Fruit fly (Drosophila melanogaster) whole organism, embryonic: Measurements from ENCODE around the gene dx.
A peak's percentile ranks its signal among the peaks of the same experiment; 100 is the strongest.

ENCODE experiments used
- Abd-B ChIP-seq: fragments of 200-800 bp; sonication (Bioruptor generic); optimal IDR thresholded peaks from 2 replicates; lab custom pipeline; 2018; ENCODE audit warnings: missing biosample characterization, mild to moderate bottlenecking, missing genetic modification characterization, moderate library complexity
- Atf3 ChIP-seq: fragments of 200-800 bp; sonication (Bioruptor generic); optimal IDR thresholded peaks from 3 replicates; lab custom pipeline; 2016; ENCODE audit warnings: missing biosample characterization, missing genetic modification characterization
- Bdp1 ChIP-seq: fragments of 200-800 bp; sonication (Bioruptor generic); optimal IDR thresholded peaks from 3 replicates; lab custom pipeline; 2016; ENCODE audit warnings: missing biosample characterization, missing genetic modification characterization
- BtbVII ChIP-seq: fragments of 200-800 bp; sonication (Bioruptor generic); optimal IDR thresholded peaks from 3 replicates; lab custom pipeline; 2017; ENCODE audit warnings: missing biosample characterization, mild to moderate bottlenecking, missing genetic modification characterization
- CG11504 ChIP-seq: fragments of 200-800 bp; sonication (Bioruptor generic); optimal IDR thresholded peaks from 3 replicates; lab custom pipeline; 2019; ENCODE audit warnings: missing biosample characterization, mild to moderate bottlenecking, missing genetic modification characterization, moderate library complexity
- CG12071 ChIP-seq: fragments of 200-800 bp; sonication (Bioruptor generic); optimal IDR thresholded peaks from 3 replicates; lab custom pipeline; 2018; ENCODE audit warnings: missing biosample characterization, mild to moderate bottlenecking, missing genetic modification characterization
- CG13123 ChIP-seq: fragments of 200-800 bp; sonication (Bioruptor generic); optimal IDR thresholded peaks from 2 replicates; lab custom pipeline; 2016; ENCODE audit warnings: missing biosample characterization, missing genetic modification characterization
- CG13287 ChIP-seq: fragments of 200-800 bp; sonication (Bioruptor generic); IDR thresholded peaks from 2 replicates; pipeline ENCODE4 v1.3.6; 2022; ENCODE audit warnings: missing biosample characterization, missing genetic modification characterization; ENCODE audit not compliant: partially characterized antibody
- CG14441 ChIP-seq: fragments of 200-800 bp; sonication (Bioruptor generic); IDR thresholded peaks from 2 replicates; pipeline ENCODE4 v1.3.6; 2022; ENCODE audit warnings: missing biosample characterization, missing genetic modification characterization
- CG1529 ChIP-seq: fragments of 200-800 bp; sonication (Bioruptor generic); optimal IDR thresholded peaks from 3 replicates; lab custom pipeline; 2018; ENCODE audit warnings: missing biosample characterization, missing genetic modification characterization
- CG1603 ChIP-seq: fragments of 200-800 bp; sonication (Bioruptor generic); optimal IDR thresholded peaks from 2 replicates; lab custom pipeline; 2019; ENCODE audit warnings: missing biosample characterization, mild to moderate bottlenecking, missing genetic modification characterization, moderate library complexity
- CG17612 ChIP-seq: fragments of 200-800 bp; sonication (Bioruptor generic); IDR thresholded peaks from 2 replicates; pipeline ENCODE4 v1.3.6; 2022; ENCODE audit warnings: missing biosample characterization, missing genetic modification characterization
- CG17829 ChIP-seq: fragments of 200-800 bp; optimal IDR thresholded peaks from 2 replicates; lab custom pipeline; 2019; ENCODE audit warnings: missing biosample characterization, mild to moderate bottlenecking, missing genetic modification characterization, moderate library complexity
- CG30020 ChIP-seq: fragments of 200-800 bp; optimal IDR thresholded peaks from 2 replicates; lab custom pipeline; 2019; ENCODE audit warnings: missing biosample characterization, mild to moderate bottlenecking, missing genetic modification characterization, moderate library complexity
- CG3163 ChIP-seq: fragments of 200-800 bp; sonication (Bioruptor generic); optimal IDR thresholded peaks from 3 replicates; lab custom pipeline; 2016; ENCODE audit warnings: missing biosample characterization, missing genetic modification characterization
- CG32767 ChIP-seq: fragments of 200-800 bp; sonication (Bioruptor generic); IDR thresholded peaks from 2 replicates; pipeline ENCODE4 v1.3.6; 2022; ENCODE audit warnings: missing biosample characterization, missing genetic modification characterization
- CG7357 ChIP-seq: fragments of 200-800 bp; sonication (Bioruptor generic); IDR thresholded peaks from 3 replicates; pipeline ENCODE4 v1.3.6; 2022; ENCODE audit warnings: missing biosample characterization, missing genetic modification characterization
- CG7839 ChIP-seq: fragments of 200-800 bp; sonication (Bioruptor generic); optimal IDR thresholded peaks from 3 replicates; lab custom pipeline; 2018; ENCODE audit warnings: missing biosample characterization, mild to moderate bottlenecking, missing genetic modification characterization, moderate library complexity
- CG8290 ChIP-seq, 3 experiments: fragments of 200-800 bp; sonication (Bioruptor generic); optimal IDR thresholded peaks; 2 replicates each; lab custom pipeline; 2016 to 2019; ENCODE audit warnings: missing biosample characterization in 3 of 3, missing genetic modification characterization in 3 of 3, mild to moderate bottlenecking in 2 of 3, moderate library complexity in 1 of 3
- CG9817 ChIP-seq: fragments of 200-800 bp; sonication (Bioruptor generic); optimal IDR thresholded peaks from 2 replicates; lab custom pipeline; 2018; ENCODE audit warnings: missing biosample characterization, mild to moderate bottlenecking, missing genetic modification characterization, moderate library complexity
- CHES-1-like ChIP-seq: fragments of 200-800 bp; sonication (Bioruptor generic); optimal IDR thresholded peaks from 2 replicates; lab custom pipeline; 2016; ENCODE audit warnings: missing biosample characterization, missing genetic modification characterization
- Chrac-16 ChIP-seq: fragments of 200-800 bp; sonication (Bioruptor generic); optimal IDR thresholded peaks from 3 replicates; lab custom pipeline; 2016; ENCODE audit warnings: missing biosample characterization, missing genetic modification characterization
- Dip2 ChIP-seq: fragments of 200-800 bp; sonication (Bioruptor generic); IDR thresholded peaks from 2 replicates; pipeline ENCODE4 v1.3.6; 2022; ENCODE audit warnings: missing biosample characterization, missing genetic modification characterization
- H2.0 ChIP-seq: fragments of 200-800 bp; sonication (Bioruptor generic); IDR thresholded peaks from 2 replicates; pipeline ENCODE4 v1.3.6; 2022; ENCODE audit warnings: missing biosample characterization, missing genetic modification characterization
- HLH3B ChIP-seq: fragments of 200-800 bp; sonication (Bioruptor generic); IDR thresholded peaks from 2 replicates; pipeline ENCODE4 v1.3.6; 2022; ENCODE audit warnings: missing biosample characterization, missing genetic modification characterization
- HLH54F ChIP-seq: fragments of 200-800 bp; sonication (Bioruptor generic); optimal IDR thresholded peaks from 3 replicates; lab custom pipeline; 2016; ENCODE audit warnings: missing biosample characterization, missing genetic modification characterization
- HmgZ ChIP-seq: fragments of 200-800 bp; sonication (Bioruptor generic); optimal IDR thresholded peaks from 2 replicates; lab custom pipeline; 2018; ENCODE audit warnings: missing biosample characterization, mild to moderate bottlenecking, missing genetic modification characterization
- Max ChIP-seq: fragments of 200-800 bp; sonication (Bioruptor generic); optimal IDR thresholded peaks from 2 replicates; lab custom pipeline; 2016; ENCODE audit warnings: missing biosample characterization, mild to moderate bottlenecking, missing genetic modification characterization
- Pdp1 ChIP-seq, 2 experiments: fragments of 200-800 bp; sonication (Bioruptor generic); optimal IDR thresholded peaks; 3 replicates each; lab custom pipeline; 2016; ENCODE audit warnings: missing biosample characterization in 2 of 2, missing genetic modification characterization in 2 of 2, mild to moderate bottlenecking in 1 of 2, moderate library complexity in 1 of 2
- Poxn ChIP-seq: fragments of 200-800 bp; sonication (Bioruptor generic); IDR thresholded peaks from 2 replicates; pipeline ENCODE4 v1.3.6; 2022; ENCODE audit warnings: missing biosample characterization, missing genetic modification characterization
- Ptx1 ChIP-seq: fragments of 200-800 bp; sonication (Bioruptor generic); IDR thresholded peaks from 2 replicates; pipeline ENCODE4 v1.3.6; 2022; ENCODE audit warnings: missing biosample characterization, missing genetic modification characterization
- ara ChIP-seq: fragments of 200-800 bp; sonication (Bioruptor generic); IDR thresholded peaks from 2 replicates; pipeline ENCODE4 v1.3.6; 2022; ENCODE audit warnings: missing biosample characterization, missing genetic modification characterization
- btn ChIP-seq: fragments of 200-800 bp; sonication (Bioruptor generic); optimal IDR thresholded peaks from 2 replicates; lab custom pipeline; 2016; ENCODE audit warnings: missing biosample characterization, missing genetic modification characterization
- chif ChIP-seq, 2 experiments: fragments of 200-800 bp; sonication (Bioruptor generic); optimal IDR thresholded peaks; 3 replicates each; lab custom pipeline; 2016; ENCODE audit warnings: missing biosample characterization in 2 of 2, missing genetic modification characterization in 2 of 2
- dmrt11E ChIP-seq: fragments of 200-800 bp; sonication (Bioruptor generic); optimal IDR thresholded peaks from 3 replicates; lab custom pipeline; 2018; ENCODE audit warnings: missing biosample characterization, mild to moderate bottlenecking, missing genetic modification characterization, moderate library complexity
- ewg ChIP-seq: fragments of 200-800 bp; sonication (Bioruptor generic); optimal IDR thresholded peaks from 3 replicates; lab custom pipeline; 2017; ENCODE audit warnings: mild to moderate bottlenecking, missing biosample characterization, missing genetic modification reagents, missing genetic modification characterization
- fd64A ChIP-seq: fragments of 200-800 bp; sonication (Bioruptor generic); optimal IDR thresholded peaks from 3 replicates; lab custom pipeline; 2018; ENCODE audit warnings: missing biosample characterization, mild to moderate bottlenecking, missing genetic modification characterization
- grau ChIP-seq: fragments of 200-800 bp; optimal IDR thresholded peaks from 3 replicates; lab custom pipeline; 2019; ENCODE audit warnings: missing biosample characterization, mild to moderate bottlenecking, missing genetic modification characterization, moderate library complexity
- hth ChIP-seq: fragments of >200 bp; optimal IDR thresholded peaks from 2 replicates; lab custom pipeline; 2017; ENCODE audit warnings: inconsistent platforms
- kni ChIP-seq: fragments of 200-800 bp; sonication (Bioruptor generic); optimal IDR thresholded peaks from 3 replicates; lab custom pipeline; 2017; ENCODE audit warnings: mild to moderate bottlenecking, missing biosample characterization, missing genetic modification reagents, missing genetic modification characterization
- knrl ChIP-seq: fragments of 200-800 bp; sonication (Bioruptor generic); IDR thresholded peaks from 3 replicates; pipeline ENCODE4 v1.3.6; 2022; ENCODE audit warnings: missing biosample characterization, missing genetic modification characterization; ENCODE audit not compliant: partially characterized antibody
- mld ChIP-seq: fragments of 200-800 bp; sonication (Bioruptor generic); IDR thresholded peaks from 3 replicates; pipeline ENCODE4 v1.3.6; 2022; ENCODE audit warnings: missing biosample characterization, missing genetic modification characterization; ENCODE audit not compliant: partially characterized antibody
- nmo ChIP-seq: fragments of 200-800 bp; sonication (Bioruptor generic); optimal IDR thresholded peaks from 2 replicates; lab custom pipeline; 2018; ENCODE audit warnings: missing biosample characterization, mild to moderate bottlenecking, missing genetic modification characterization, moderate library complexity
- pho ChIP-seq: fragments of 200-800 bp; sonication (Bioruptor generic); optimal IDR thresholded peaks from 2 replicates; lab custom pipeline; 2016; ENCODE audit warnings: missing biosample characterization, missing genetic modification characterization
- pum ChIP-seq: fragments of 200-800 bp; sonication (Bioruptor generic); optimal IDR thresholded peaks from 2 replicates; lab custom pipeline; 2016; ENCODE audit warnings: missing biosample characterization, missing genetic modification characterization
- sens-2 ChIP-seq: fragments of 200-800 bp; sonication (Bioruptor generic); IDR thresholded peaks from 2 replicates; pipeline ENCODE4 v1.3.6; 2022; ENCODE audit warnings: missing biosample characterization, missing genetic modification characterization
- sima ChIP-seq: fragments of 200-800 bp; sonication (Bioruptor generic); optimal IDR thresholded peaks from 2 replicates; lab custom pipeline; 2016; ENCODE audit warnings: missing biosample characterization, missing genetic modification characterization
- tio ChIP-seq: fragments of 200-800 bp; sonication (Bioruptor generic); optimal IDR thresholded peaks from 2 replicates; lab custom pipeline; 2017; ENCODE audit warnings: missing biosample characterization, missing genetic modification characterization, inconsistent platforms
- ttk ChIP-seq: fragments of 200-800 bp; sonication (Bioruptor generic); IDR thresholded peaks from 2 replicates; pipeline ENCODE4 v2.1.2; 2022; ENCODE audit warnings: missing biosample characterization, missing genetic modification characterization
- yki ChIP-seq: fragments of >200 bp; optimal IDR thresholded peaks from 3 replicates; lab custom pipeline; 2018
- zf30C ChIP-seq: fragments of 200-800 bp; sonication (Bioruptor generic); optimal IDR thresholded peaks from 3 replicates; lab custom pipeline; 2018; ENCODE audit warnings: missing biosample characterization, mild to moderate bottlenecking, missing genetic modification characterization

The dx gene

dm6 chrX:6542331-6542730 lies 8.5 kb downstream of the dx start (continued):
- no peak for TF ChIP-seq CHES-1-like (GFP tag; lab: Kevin White, UChicago)
- peak; percentile 19; the same call in 1 of the 2 replicates for TF ChIP-seq H2.0 (GFP tag; lab: Robert Waterston, UW)
- TF ChIP-seq CG7839 (tag; lab: Kevin White, UChicago): peak; percentile 63
- TF ChIP-seq CG17829 (tag; lab: Kevin White, UChicago): peak; percentile 33
- TF ChIP-seq CG9817 (tag; lab: Kevin White, UChicago): peak; percentile 14
- no peak for TF ChIP-seq Atf3 (GFP tag; lab: Kevin White, UChicago)
- TF ChIP-seq yki (lab: Kevin White, UChicago): no peak
- no peak for TF ChIP-seq CG3163
- no peak for TF ChIP-seq CG8290 (GFP tag; optimal IDR thresholded peaks at IDR 0.05; lab: Kevin White, UChicago)
- peak in 1 of 2 experiments; percentile 34 for TF ChIP-seq CG8290 (tag; optimal IDR thresholded peaks at IDR 0.05; lab: Kevin White, UChicago)
- TF ChIP-seq dmrt11E: no peak
- TF ChIP-seq HmgZ (tag; lab: Kevin White, UChicago): no peak
- TF ChIP-seq ewg: no peak
- TF ChIP-seq fd64A: no peak
- no peak for TF ChIP-seq CG13123
- no peak for TF ChIP-seq CG13287
- TF ChIP-seq CG32767 (GFP tag; lab: Robert Waterston, UW): no peak
- no peak for TF ChIP-seq CG17612 (GFP tag; lab: Robert Waterston, UW)
- no peak for TF ChIP-seq CG30020 (tag; lab: Kevin White, UChicago)
- TF ChIP-seq kni (GFP tag; lab: Kevin White, UChicago): no peak
- no peak for TF ChIP-seq pho (GFP tag; lab: Kevin White, UChicago)
- TF ChIP-seq grau (tag; lab: Kevin White, UChicago): peak; percentile 56
- peak; percentile 68 for TF ChIP-seq Ptx1 (GFP tag; lab: Robert Waterston, UW)
- TF ChIP-seq CG1529 (GFP tag; lab: Kevin White, UChicago): no peak
- TF ChIP-seq Abd-B (GFP tag; lab: Kevin White, UChicago): peak; percentile 48
- peak; percentile 63 for TF ChIP-seq CG14441 (GFP tag; lab: Robert Waterston, UW)
- 0 out of 3 replicates have a peak, but pooled peaks have one; percentile 29 for TF ChIP-seq CG7357 (GFP tag; lab: Robert Waterston, UW)
- no peak for TF ChIP-seq Max (GFP tag; lab: Kevin White, UChicago)
- no peak for TF ChIP-seq sima (GFP tag; lab: Kevin White, UChicago)
- no peak for TF ChIP-seq pum (GFP tag; lab: Kevin White, UChicago)
- TF ChIP-seq hth (lab: Kevin White, UChicago): no peak
- TF ChIP-seq Pdp1 (GFP tag; optimal IDR thresholded peaks at IDR 0.05; lab: Kevin White, UChicago): no peak
- no peak for TF ChIP-seq btn (GFP tag; lab: Kevin White, UChicago)
- peak; percentile 50; the same call in 1 of the 2 replicates for TF ChIP-seq HLH3B (GFP tag; lab: Robert Waterston, UW)
- no peak for TF ChIP-seq Poxn (GFP tag; lab: Robert Waterston, UW)
- TF ChIP-seq CG1603: peak; percentile 53
- TF ChIP-seq BtbVII (GFP tag; lab: Kevin White, UChicago): no peak
- no peak for TF ChIP-seq chif (GFP tag; optimal IDR thresholded peaks at IDR 0.05; lab: Kevin White, UChicago)
- TF ChIP-seq knrl (GFP tag; lab: Robert Waterston, UW): no peak
- peak; percentile 79 for TF ChIP-seq CG11504 (tag; lab: Kevin White, UChicago)
- peak; percentile 19 for TF ChIP-seq tio (GFP tag; lab: Kevin White, UChicago)
- no peak for TF ChIP-seq CG12071 (GFP tag; lab: Kevin White, UChicago)
- TF ChIP-seq mld (GFP tag; lab: Robert Waterston, UW): no peak
- TF ChIP-seq Dip2 (GFP tag; lab: Robert Waterston, UW): no peak
- TF ChIP-seq Bdp1 (GFP tag; lab: Kevin White, UChicago): no peak
- TF ChIP-seq nmo (GFP tag; lab: Kevin White, UChicago): peak; percentile 50
- TF ChIP-seq sens-2: no peak
- TF ChIP-seq ttk (GFP tag; lab: Robert Waterston, UW): no peak
- peak; percentile 51; the same call in 1 of the 2 replicates for TF ChIP-seq ara (GFP tag; lab: Robert Waterston, UW)
- no peak for TF ChIP-seq HLH54F (GFP tag; lab: Kevin White, UChicago)
- TF ChIP-seq zf30C (GFP tag; lab: Kevin White, UChicago): no peak
- peak; percentile 8 for TF ChIP-seq Chrac-16 (GFP tag; lab: Kevin White, UChicago)
